Worm (Caenorhabditis elegans) whole organism, L2 larva: Measurements from ENCODE around the gene ZK742.6.
A peak's percentile ranks its signal among the peaks of the same experiment; 100 is the strongest.

ENCODE experiments used
- C34F6.9 ChIP-seq: fragments of 150-350 bp; optimal IDR thresholded peaks from 2 replicates; lab custom pipeline; 2014; ENCODE audit warnings: missing biosample characterization, missing genetic modification characterization
- F13H6.1 ChIP-seq: sonication (generic microtip); optimal IDR thresholded peaks from 2 replicates; lab custom pipeline; 2016; ENCODE audit warnings: missing genetic modification characterization, missing compliant biosample characterization
- R02D3.7 ChIP-seq: fragments of 150-350 bp; optimal IDR thresholded peaks from 2 replicates; lab custom pipeline; 2014; ENCODE audit warnings: missing biosample characterization, missing genetic modification characterization
- Y55F3AM.14 ChIP-seq: fragments of 200-800 bp; sonication (Bioruptor generic); optimal IDR thresholded peaks from 2 replicates; lab custom pipeline; 2018; ENCODE audit warnings: mild to moderate bottlenecking, missing genetic modification characterization, missing compliant biosample characterization
- ZK546.5 ChIP-seq: sonication (generic microtip); optimal IDR thresholded peaks from 2 replicates; lab custom pipeline; 2017; ENCODE audit warnings: missing biosample characterization, missing genetic modification characterization
- alr-1 ChIP-seq: fragments of 150-350 bp; optimal IDR thresholded peaks from 2 replicates; lab custom pipeline; 2014; ENCODE audit warnings: missing biosample characterization, missing genetic modification characterization
- ama-1 ChIP-seq: fragments of 150-350 bp; optimal IDR thresholded peaks from 2 replicates; lab custom pipeline; 2018; ENCODE audit warnings: inconsistent platforms
- blmp-1 ChIP-seq: sonication (generic microtip); optimal IDR thresholded peaks from 2 replicates; lab custom pipeline; 2017; ENCODE audit warnings: missing genetic modification characterization, mild to moderate bottlenecking, missing compliant biosample characterization, antibody characterized with exemption, moderate library complexity; ENCODE audit not compliant: insufficient read depth
- ceh-16 ChIP-seq: fragments of 150-350 bp; optimal IDR thresholded peaks from 2 replicates; lab custom pipeline; 2014; ENCODE audit warnings: missing biosample characterization, missing genetic modification characterization
- ceh-82 ChIP-seq: fragments of 150-350 bp; optimal IDR thresholded peaks from 2 replicates; lab custom pipeline; 2014; ENCODE audit warnings: missing biosample characterization, missing genetic modification characterization
- crh-2 ChIP-seq: sonication (generic microtip); optimal IDR thresholded peaks from 2 replicates; lab custom pipeline; 2017; ENCODE audit warnings: missing biosample characterization, missing genetic modification characterization
- dmd-4 ChIP-seq: sonication (generic microtip); optimal IDR thresholded peaks from 2 replicates; lab custom pipeline; 2017; ENCODE audit warnings: missing biosample characterization, missing genetic modification characterization
- egl-27 ChIP-seq: sonication (generic microtip); optimal IDR thresholded peaks from 3 replicates; lab custom pipeline; 2017; ENCODE audit warnings: missing biosample characterization, missing genetic modification reagents, missing genetic modification characterization
- elt-1 ChIP-seq: fragments of 150-350 bp; optimal IDR thresholded peaks from 2 replicates; lab custom pipeline; 2014; ENCODE audit warnings: missing biosample characterization, missing genetic modification characterization
- elt-3 ChIP-seq: sonication (generic microtip); optimal IDR thresholded peaks from 2 replicates; lab custom pipeline; 2017; ENCODE audit warnings: missing biosample characterization, missing genetic modification characterization
- fos-1 ChIP-seq: fragments of 150-350 bp; optimal IDR thresholded peaks from 2 replicates; lab custom pipeline; 2014; ENCODE audit warnings: missing biosample characterization, missing genetic modification characterization
- gmeb-1 ChIP-seq: fragments of 150-350 bp; optimal IDR thresholded peaks from 2 replicates; lab custom pipeline; 2014; ENCODE audit warnings: missing biosample characterization, missing genetic modification characterization
- lin-11 ChIP-seq: fragments of 150-350 bp; sonication (generic microtip); optimal IDR thresholded peaks from 2 replicates; lab custom pipeline; 2014; ENCODE audit warnings: missing biosample characterization, missing genetic modification characterization, inconsistent platforms, mixed read lengths
- lin-13 ChIP-seq: fragments of 150-350 bp; optimal IDR thresholded peaks from 2 replicates; lab custom pipeline; 2014; ENCODE audit warnings: missing biosample characterization, missing genetic modification reagents, missing genetic modification characterization
- lin-39 ChIP-seq: fragments of 150-350 bp; optimal IDR thresholded peaks from 2 replicates; lab custom pipeline; 2014; ENCODE audit warnings: missing biosample characterization, missing genetic modification reagents, missing genetic modification characterization
- lsy-2 ChIP-seq, 2 experiments: fragments of 150-350 bp in 1 of 2; sonication (generic microtip) in 1 of 2; optimal IDR thresholded peaks; 2 replicates each; lab custom pipeline; 2014 to 2017; ENCODE audit warnings: missing biosample characterization in 2 of 2, missing genetic modification characterization in 2 of 2
- mab-5 ChIP-seq: fragments of 150-350 bp; optimal IDR thresholded peaks from 2 replicates; lab custom pipeline; 2014; ENCODE audit warnings: missing biosample characterization, missing genetic modification characterization
- mbf-1 ChIP-seq: sonication (generic microtip); optimal IDR thresholded peaks from 2 replicates; lab custom pipeline; 2017; ENCODE audit warnings: missing biosample characterization, missing genetic modification characterization
- mdl-1 ChIP-seq, 2 experiments: fragments of 150-350 bp in 1 of 2; sonication (generic microtip) in 1 of 2; optimal IDR thresholded peaks; 2 replicates each; lab custom pipeline; 2017; ENCODE audit warnings: missing biosample characterization in 2 of 2, missing genetic modification characterization in 2 of 2
- nhr-10 ChIP-seq: sonication (generic microtip); optimal IDR thresholded peaks from 2 replicates; lab custom pipeline; 2017; ENCODE audit warnings: missing biosample characterization, missing genetic modification characterization
- nhr-11 ChIP-seq: fragments of 150-350 bp; optimal IDR thresholded peaks from 2 replicates; lab custom pipeline; 2014; ENCODE audit warnings: missing biosample characterization, missing genetic modification characterization
- nhr-12 ChIP-seq: fragments of 150-350 bp; optimal IDR thresholded peaks from 2 replicates; lab custom pipeline; 2014; ENCODE audit warnings: missing biosample characterization, missing genetic modification characterization
- nhr-129 ChIP-seq: fragments of 150-350 bp; optimal IDR thresholded peaks from 2 replicates; lab custom pipeline; 2014; ENCODE audit warnings: missing biosample characterization, missing genetic modification characterization
- nhr-21 ChIP-seq: fragments of 150-350 bp; optimal IDR thresholded peaks from 2 replicates; lab custom pipeline; 2014; ENCODE audit warnings: missing biosample characterization, missing genetic modification characterization
- nhr-23 ChIP-seq: fragments of 150-350 bp; optimal IDR thresholded peaks from 2 replicates; lab custom pipeline; 2014; ENCODE audit warnings: missing biosample characterization, missing genetic modification reagents, missing genetic modification characterization
- nhr-237 ChIP-seq: fragments of 150-350 bp; optimal IDR thresholded peaks from 2 replicates; lab custom pipeline; 2014; ENCODE audit warnings: missing biosample characterization, missing genetic modification characterization
- nhr-6 ChIP-seq: fragments of 150-350 bp; optimal IDR thresholded peaks from 2 replicates; lab custom pipeline; 2014; ENCODE audit warnings: missing biosample characterization, missing genetic modification characterization
- peb-1 ChIP-seq: fragments of 150-350 bp; optimal IDR thresholded peaks from 2 replicates; lab custom pipeline; 2014; ENCODE audit warnings: missing biosample characterization, missing genetic modification characterization
- sem-4 ChIP-seq: fragments of 150-350 bp; optimal IDR thresholded peaks from 2 replicates; lab custom pipeline; 2014; ENCODE audit warnings: missing biosample characterization, missing genetic modification reagents, missing genetic modification characterization
- skn-1 ChIP-seq: sonication (generic microtip); optimal IDR thresholded peaks from 2 replicates; lab custom pipeline; 2017; ENCODE audit warnings: missing biosample characterization, missing genetic modification characterization
- sma-3 ChIP-seq: sonication (generic microtip); optimal IDR thresholded peaks from 2 replicates; lab custom pipeline; 2016; ENCODE audit warnings: missing genetic modification reagents, missing genetic modification characterization, missing compliant biosample characterization
- snpc-4 ChIP-seq: fragments of 150-350 bp; optimal IDR thresholded peaks from 2 replicates; lab custom pipeline; 2014; ENCODE audit warnings: missing biosample characterization, missing genetic modification characterization
- unc-39 ChIP-seq: fragments of 150-350 bp; optimal IDR thresholded peaks from 2 replicates; lab custom pipeline; 2014; ENCODE audit warnings: missing biosample characterization, missing genetic modification characterization
- unc-55 ChIP-seq: fragments of 150-350 bp; sonication (generic microtip); optimal IDR thresholded peaks from 3 replicates; lab custom pipeline; 2014; ENCODE audit warnings: missing biosample characterization, missing genetic modification reagents, missing genetic modification characterization
- unc-62 ChIP-seq: fragments of 150-350 bp; optimal IDR thresholded peaks from 2 replicates; lab custom pipeline; 2014; ENCODE audit warnings: missing biosample characterization, missing genetic modification reagents, missing genetic modification characterization
- zag-1 ChIP-seq: fragments of 150-350 bp; optimal IDR thresholded peaks from 2 replicates; lab custom pipeline; 2014; ENCODE audit warnings: missing biosample characterization, missing genetic modification characterization
- ztf-1 ChIP-seq: fragments of 200-800 bp; sonication (Bioruptor generic); conservative IDR thresholded peaks from 2 replicates; pipeline ENCODE4 v1.3.6; 2022; ENCODE audit warnings: missing genetic modification characterization, missing compliant biosample characterization
- ztf-11 ChIP-seq: sonication (generic microtip); optimal IDR thresholded peaks from 2 replicates; lab custom pipeline; 2017; ENCODE audit warnings: missing biosample characterization, missing genetic modification characterization
- ztf-4 ChIP-seq: fragments of 150-350 bp; optimal IDR thresholded peaks from 2 replicates; lab custom pipeline; 2014; ENCODE audit warnings: missing biosample characterization, missing genetic modification characterization

Gene ZK742.6

DNA sequence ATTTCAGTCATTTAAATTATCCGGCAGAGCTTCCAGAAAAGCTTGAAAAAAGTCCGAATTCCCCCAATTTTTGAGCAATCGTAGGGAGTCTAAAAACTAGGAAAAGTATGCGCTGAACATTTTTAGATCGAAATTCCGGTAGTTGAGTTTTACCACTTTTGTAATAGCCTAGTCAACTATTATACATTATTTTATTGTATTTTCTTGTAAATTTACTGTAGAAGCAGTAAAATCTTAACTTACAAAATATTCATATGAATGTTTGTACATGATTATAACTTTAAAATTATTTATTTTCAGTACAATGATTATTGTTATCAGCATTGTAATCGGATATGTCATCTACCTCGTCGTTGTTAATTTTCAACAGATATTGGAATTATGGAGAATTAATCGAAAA, 33.2 kb downstream of the ZK742.6 start, which contains the start of gene cyp-32A1:
cyp-32A1 (plus strand) TSS at position 301 of the 400 bp plus-strand sequence.
- no peak for TF ChIP-seq fos-1
- TF ChIP-seq lin-11 (tag; lab: Kevin White, UChicago), result no peak
- TF ChIP-seq zag-1 (tag; lab: Kevin White, UChicago), result no peak

DNA sequence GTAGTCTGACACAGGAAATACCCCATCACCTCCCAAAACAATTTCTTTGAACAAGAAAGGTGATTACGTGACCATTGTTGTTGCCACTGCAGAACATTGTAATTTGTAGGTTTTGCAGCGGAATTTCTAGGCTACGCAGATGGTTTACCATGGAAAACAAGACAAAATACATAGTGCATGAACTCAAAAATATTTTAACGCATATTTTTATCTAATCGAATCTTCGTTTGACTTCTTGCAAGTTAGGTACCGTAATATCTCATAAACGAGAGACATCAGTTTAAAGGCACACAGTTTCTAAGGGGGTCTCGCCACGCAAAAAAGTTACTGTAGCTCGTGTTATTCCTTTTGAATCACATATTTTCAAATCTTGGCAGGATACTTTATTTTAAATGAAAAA, 35.7 kb downstream of the ZK742.6 start:
- no peak for TF ChIP-seq dmd-4
- no peak for TF ChIP-seq nhr-129
- TF ChIP-seq sma-3 (GFP tag; lab: Kevin White, UChicago), result no peak
- no peak for TF ChIP-seq ZK546.5 (tag; lab: Kevin White, UChicago)
- TF ChIP-seq ztf-1 (GFP tag; lab: Robert Waterston, UW), result no peak
- no peak for TF ChIP-seq gmeb-1
- TF ChIP-seq elt-3, result no peak
- TF ChIP-seq ceh-16 (tag; lab: Kevin White, UChicago), result no peak
- TF ChIP-seq unc-62 (GFP tag; lab: Kevin White, UChicago), result no peak
- no peak for TF ChIP-seq F13H6.1 (tag; lab: Kevin White, UChicago)
- no peak for TF ChIP-seq zag-1 (tag; lab: Kevin White, UChicago)
- no peak for TF ChIP-seq C34F6.9
- no peak for TF ChIP-seq peb-1

DNA sequence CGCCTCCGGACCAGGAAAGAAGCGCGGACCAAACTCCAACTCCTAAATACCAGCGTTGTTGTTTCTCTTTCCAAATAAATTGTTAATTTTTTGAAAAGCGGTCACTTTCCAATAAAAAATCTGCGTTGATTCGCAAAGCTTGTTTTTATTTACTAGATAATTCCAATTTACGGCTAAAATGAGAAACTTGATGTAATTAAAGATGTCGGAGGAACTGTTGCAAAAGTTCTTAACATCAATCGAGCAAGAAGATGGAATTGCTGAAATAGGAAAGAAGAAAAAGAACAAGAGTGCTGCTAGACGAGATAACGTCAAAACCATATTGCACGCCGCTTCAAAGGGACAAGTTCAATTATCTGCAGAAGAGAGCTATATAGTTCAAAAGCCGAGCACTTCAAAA, 37.6 kb downstream of the ZK742.6 start, which contains the start of gene C26F1.3:
C26F1.3 (plus strand) TSS at position 203 of the 400 bp plus-strand sequence.
- TF ChIP-seq egl-27 (no peak), zag-1 (tag; lab: Kevin White, UChicago) (no peak), ama-1 (lab: Kevin White, UChicago) (no peak), unc-55 (GFP tag; lab: Kevin White, UChicago) (no peak), nhr-6 (no peak), crh-2 (no peak), ZK546.5 (tag; lab: Kevin White, UChicago) (no peak), C34F6.9 (no peak)

DNA sequence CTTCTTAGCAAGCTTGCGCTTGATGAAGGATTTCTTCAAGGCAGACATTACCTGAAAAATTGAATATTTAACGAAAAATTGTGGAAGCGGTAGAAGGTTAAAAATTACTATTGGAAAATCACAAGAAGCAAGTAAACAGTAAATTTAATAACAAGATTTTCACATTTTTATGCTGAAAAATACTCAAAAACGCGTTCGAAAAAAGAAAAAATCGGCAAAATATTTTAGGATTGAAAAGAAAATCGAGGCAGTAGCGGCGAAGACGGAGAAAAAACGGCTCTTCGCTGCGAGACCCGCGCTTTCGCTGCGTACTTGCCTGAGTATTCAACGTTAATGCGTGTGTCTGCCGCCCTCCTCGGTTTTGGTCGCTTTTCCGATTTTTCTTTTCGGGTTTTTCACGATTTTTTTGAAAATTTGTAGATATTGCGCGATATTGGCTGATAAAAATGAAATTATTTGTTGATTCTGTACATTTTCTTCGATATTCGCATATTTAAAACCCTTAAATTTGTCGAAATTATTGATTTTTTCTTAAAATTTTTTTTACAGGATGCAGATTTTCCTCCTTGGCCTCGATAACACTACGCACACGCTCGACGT, 38.6 kb downstream of the ZK742.6 start, which contains the start of the genes rpl-39 and rps-30:
rpl-39 (minus strand) TSS at position 51 of the 600 bp plus-strand sequence.
rps-30 (plus strand) TSS at position 550 of the 600 bp plus-strand sequence.
- TF ChIP-seq fos-1 (peak; percentile 73), elt-1 (tag; lab: Kevin White, UChicago) (no peak), blmp-1 (tag; lab: Kevin White, UChicago) (peak; percentile 66), nhr-11 (tag; lab: Kevin White, UChicago) (no peak), sem-4 (tag; lab: Kevin White, UChicago) (no peak), sma-3 (GFP tag; lab: Kevin White, UChicago) (peak; percentile 69), lin-13 (GFP tag; lab: Kevin White, UChicago) (peak; percentile 78), nhr-21 (peak; percentile 73), unc-39 (tag; lab: Kevin White, UChicago) (no peak), zag-1 (tag; lab: Kevin White, UChicago) (peak; percentile 50), ztf-4 (tag; lab: Kevin White, UChicago) (no peak), nhr-12 (tag; lab: Kevin White, UChicago) (no peak), ceh-82 (tag; lab: Kevin White, UChicago) (peak; percentile 56), unc-55 (GFP tag; lab: Kevin White, UChicago) (peak; percentile 98), ZK546.5 (tag; lab: Kevin White, UChicago) (peak; percentile 48), mdl-1 (tag; optimal IDR thresholded peaks at IDR 0.05; lab: Kevin White, UChicago) (no peak), ztf-1 (GFP tag; lab: Robert Waterston, UW) (no peak), egl-27 (peak; percentile 47), alr-1 (tag; lab: Kevin White, UChicago) (no peak), dmd-4 (no peak), nhr-6 (no peak), lsy-2 (tag; optimal IDR thresholded peaks at IDR 0.05; lab: Kevin White, UChicago) (peak; percentile 68 to 92), mbf-1 (no peak), nhr-10 (no peak), lin-39 (tag; lab: Kevin White, UChicago) (no peak), ama-1 (lab: Kevin White, UChicago) (no peak), lin-11 (tag; lab: Kevin White, UChicago) (peak; percentile 81), Y55F3AM.14 (GFP tag; lab: Kevin White, UChicago) (no peak), elt-3 (no peak), ztf-11 (no peak), skn-1 (no peak), crh-2 (peak; percentile 83), C34F6.9 (peak; percentile 87), F13H6.1 (tag; lab: Kevin White, UChicago) (peak; percentile 75), nhr-237 (tag; lab: Kevin White, UChicago) (no peak), ceh-16 (tag; lab: Kevin White, UChicago) (peak; percentile 86), R02D3.7 (tag; lab: Kevin White, UChicago) (peak; percentile 59), peb-1 (no peak), mab-5 (tag; lab: Kevin White, UChicago) (peak; percentile 69), snpc-4 (peak; percentile 42), nhr-23 (no peak), unc-62 (GFP tag; lab: Kevin White, UChicago) (no peak)
